Fruit fly (Drosophila melanogaster) whole organism, prepupa: ENCODE measurements around the gene CG11596.

Source experiments
- CG11294 ChIP-seq: fragments of 200-800 bp; sonication (Bioruptor generic); IDR thresholded peaks from 2 replicates; pipeline ENCODE4 v1.3.6; 2022; ENCODE audit warnings: missing biosample characterization, missing genetic modification characterization
- CG11902 ChIP-seq: fragments of 200-800 bp; sonication (Bioruptor generic); optimal IDR thresholded peaks from 3 replicates; lab custom pipeline; 2016; ENCODE audit warnings: missing biosample characterization, missing genetic modification characterization
- CG15336 ChIP-seq: fragments of 200-800 bp; sonication (Bioruptor generic); IDR thresholded peaks from 2 replicates; pipeline ENCODE4 v1.3.6; 2022; ENCODE audit warnings: missing biosample characterization, missing genetic modification characterization
- CG1621 ChIP-seq: fragments of 200-800 bp; sonication (Bioruptor generic); optimal IDR thresholded peaks from 3 replicates; lab custom pipeline; 2018; ENCODE audit warnings: missing biosample characterization, mild to moderate bottlenecking, missing genetic modification characterization
- CG3032 ChIP-seq: fragments of 200-800 bp; optimal IDR thresholded peaks from 2 replicates; lab custom pipeline; 2019; ENCODE audit warnings: missing biosample characterization, mild to moderate bottlenecking, missing genetic modification characterization, moderate library complexity
- CG32006 ChIP-seq: fragments of 200-800 bp; sonication (Bioruptor generic); optimal IDR thresholded peaks from 3 replicates; lab custom pipeline; 2017; ENCODE audit warnings: missing biosample characterization, mild to moderate bottlenecking, missing genetic modification characterization
- CG34406 ChIP-seq: fragments of 200-800 bp; sonication (Bioruptor generic); optimal IDR thresholded peaks from 3 replicates; lab custom pipeline; 2016; ENCODE audit warnings: missing biosample characterization, missing genetic modification characterization
- CG3919 ChIP-seq: fragments of 200-800 bp; sonication (Bioruptor generic); optimal IDR thresholded peaks from 3 replicates; lab custom pipeline; 2016; ENCODE audit warnings: missing biosample characterization, missing genetic modification characterization
- CG6163 ChIP-seq: fragments of 200-800 bp; sonication (Bioruptor generic); IDR thresholded peaks from 3 replicates; pipeline ENCODE4 v1.3.6; 2022; ENCODE audit warnings: missing biosample characterization, missing genetic modification characterization
- CG6276 ChIP-seq: fragments of 200-800 bp; sonication (Bioruptor generic); optimal IDR thresholded peaks from 2 replicates; lab custom pipeline; 2017; ENCODE audit warnings: missing biosample characterization, mild to moderate bottlenecking, missing genetic modification characterization
- CG6792 ChIP-seq: fragments of 200-800 bp; sonication (Bioruptor generic); optimal IDR thresholded peaks from 3 replicates; lab custom pipeline; 2016; ENCODE audit warnings: missing biosample characterization, missing genetic modification characterization
- CG7368 ChIP-seq: fragments of 200-800 bp; sonication (Bioruptor generic); optimal IDR thresholded peaks from 3 replicates; lab custom pipeline; 2016; ENCODE audit warnings: missing biosample characterization, missing genetic modification characterization
- CG8119 ChIP-seq: fragments of 200-800 bp; sonication (Bioruptor generic); IDR thresholded peaks from 3 replicates; pipeline ENCODE4 v1.3.6; 2022; ENCODE audit warnings: missing biosample characterization, missing genetic modification characterization
- CG8319 ChIP-seq: fragments of 200-800 bp; sonication (Bioruptor generic); optimal IDR thresholded peaks from 3 replicates; lab custom pipeline; 2016; ENCODE audit warnings: missing biosample characterization, missing genetic modification characterization
- CG8632 ChIP-seq: fragments of 200-800 bp; sonication (Bioruptor generic); optimal IDR thresholded peaks from 3 replicates; lab custom pipeline; 2016; ENCODE audit warnings: missing biosample characterization, missing genetic modification characterization
- Eip78C ChIP-seq: fragments of 200-800 bp; sonication (Bioruptor generic); peaks from one replicate; lab custom pipeline; 2016; ENCODE audit warnings: missing biosample characterization, missing genetic modification characterization
- Ets96B ChIP-seq: fragments of 200-800 bp; optimal IDR thresholded peaks from 2 replicates; lab custom pipeline; 2019; ENCODE audit warnings: missing biosample characterization, mild to moderate bottlenecking, missing genetic modification characterization, moderate library complexity
- Gug ChIP-seq: fragments of 200-800 bp; sonication (Bioruptor generic); IDR thresholded peaks from 2 replicates; pipeline ENCODE4 v1.3.6; 2022; ENCODE audit warnings: missing biosample characterization, missing genetic modification characterization
- Hr38 ChIP-seq: sonication (Bioruptor generic); optimal IDR thresholded peaks from 2 replicates; lab custom pipeline; 2016; ENCODE audit warnings: missing biosample characterization, missing genetic modification characterization
- Hr39 ChIP-seq: fragments of 200-800 bp; sonication (Bioruptor generic); optimal IDR thresholded peaks from 2 replicates; lab custom pipeline; 2016; ENCODE audit warnings: missing biosample characterization, missing genetic modification characterization
- Hr4 ChIP-seq: fragments of 200-800 bp; sonication (Bioruptor generic); optimal IDR thresholded peaks from 3 replicates; lab custom pipeline; 2016; ENCODE audit warnings: missing biosample characterization, missing genetic modification characterization
- OdsH ChIP-seq: fragments of 200-800 bp; sonication (Bioruptor generic); optimal IDR thresholded peaks from 3 replicates; lab custom pipeline; 2016; ENCODE audit warnings: missing biosample characterization, missing genetic modification characterization
- Smox ChIP-seq: fragments of 200-800 bp; sonication (Bioruptor generic); optimal IDR thresholded peaks from 3 replicates; lab custom pipeline; 2016; ENCODE audit warnings: missing biosample characterization, missing genetic modification characterization
- achi ChIP-seq: fragments of 200-800 bp; sonication (Bioruptor generic); optimal IDR thresholded peaks from 3 replicates; lab custom pipeline; 2016; ENCODE audit warnings: missing biosample characterization, missing genetic modification characterization
- cyc ChIP-seq: fragments of 200-800 bp; sonication (Bioruptor generic); optimal IDR thresholded peaks from 3 replicates; lab custom pipeline; 2016; ENCODE audit warnings: missing biosample characterization, missing genetic modification characterization
- dac ChIP-seq: fragments of 200-800 bp; sonication (Bioruptor generic); optimal IDR thresholded peaks from 2 replicates; lab custom pipeline; 2017; ENCODE audit warnings: missing biosample characterization, mild to moderate bottlenecking, missing genetic modification characterization
- dsx ChIP-seq: fragments of 200-800 bp; optimal IDR thresholded peaks from 3 replicates; lab custom pipeline; 2019; ENCODE audit warnings: missing biosample characterization, mild to moderate bottlenecking, missing genetic modification characterization, moderate library complexity; ENCODE audit not compliant: poor library complexity, severe bottlenecking
- eg ChIP-seq: fragments of 200-800 bp; sonication (Bioruptor generic); IDR thresholded peaks from 3 replicates; pipeline ENCODE4 v1.3.6; 2022; ENCODE audit warnings: missing biosample characterization, missing genetic modification characterization
- fd59A ChIP-seq: fragments of 200-800 bp; sonication (Bioruptor generic); optimal IDR thresholded peaks from 2 replicates; lab custom pipeline; 2017; ENCODE audit warnings: missing biosample characterization, mild to moderate bottlenecking, missing genetic modification characterization, missing genetic modification reagents
- fkh ChIP-seq: fragments of 200-800 bp; sonication (Bioruptor generic); optimal IDR thresholded peaks from 3 replicates; lab custom pipeline; 2017; ENCODE audit warnings: missing biosample characterization, mild to moderate bottlenecking, missing genetic modification characterization, moderate library complexity
- lz ChIP-seq: fragments of 200-800 bp; sonication (Bioruptor generic); optimal IDR thresholded peaks from 3 replicates; lab custom pipeline; 2016; ENCODE audit warnings: missing biosample characterization, missing genetic modification characterization
- net ChIP-seq: fragments of 200-800 bp; sonication (Bioruptor generic); optimal IDR thresholded peaks from 3 replicates; lab custom pipeline; 2016; ENCODE audit warnings: missing biosample characterization, missing genetic modification characterization
- pdm3 ChIP-seq: fragments of 200-800 bp; sonication (Bioruptor generic); optimal IDR thresholded peaks from 3 replicates; lab custom pipeline; 2016; ENCODE audit warnings: missing biosample characterization, missing genetic modification characterization
- salr ChIP-seq, 2 experiments: fragments of 200-800 bp; sonication (Bioruptor generic); optimal IDR thresholded peaks; 3 replicates each; lab custom pipeline; 2016 to 2018; ENCODE audit warnings: missing biosample characterization in 2 of 2, missing genetic modification characterization in 2 of 2, mild to moderate bottlenecking in 1 of 2
- spab ChIP-seq: fragments of 200-800 bp; sonication (Bioruptor generic); optimal IDR thresholded peaks from 2 replicates; lab custom pipeline; 2017; ENCODE audit warnings: missing biosample characterization, mild to moderate bottlenecking, missing genetic modification characterization, missing genetic modification reagents
- svp ChIP-seq: fragments of 200-800 bp; sonication (Bioruptor generic); peaks from one replicate; lab custom pipeline; 2016; ENCODE audit warnings: missing biosample characterization, missing genetic modification characterization

The CG11596 gene

DNA sequence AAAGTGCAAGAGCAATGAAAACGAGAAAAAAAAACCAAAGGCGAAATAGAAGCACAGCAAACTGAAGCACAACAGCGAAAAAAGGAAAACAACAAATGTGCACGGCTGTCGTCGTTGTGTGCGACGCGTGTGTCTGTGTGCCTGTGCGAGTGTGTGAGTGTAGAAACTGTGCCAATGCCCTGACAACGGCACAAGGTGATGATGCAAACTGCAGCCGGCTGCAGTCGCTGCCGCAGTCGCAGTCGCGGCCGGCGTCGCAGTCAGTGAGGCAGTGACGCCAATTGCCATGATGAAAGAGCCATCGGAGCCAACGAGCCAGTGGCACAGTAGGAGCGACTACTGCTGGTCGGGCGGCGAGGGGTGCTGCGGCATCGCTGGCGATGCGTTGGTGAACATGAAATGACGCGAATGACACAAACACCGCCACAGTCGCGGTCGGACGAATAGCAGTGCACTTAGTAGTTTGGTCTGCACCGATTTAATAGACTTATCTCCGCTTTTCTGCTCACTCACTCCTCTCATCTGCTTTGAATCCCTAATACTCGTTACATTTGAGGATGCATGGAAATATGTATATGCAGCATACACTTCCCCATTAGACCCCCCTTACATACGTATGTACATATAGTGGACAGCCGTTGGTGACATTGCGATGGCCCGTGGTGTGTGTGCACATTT, 41.2 kb downstream of the CG11596 start (continued):
- TF ChIP-seq achi (peak; percentile 76), cyc (peak; percentile 30), CG11294 (GFP tag; lab: Robert Waterston, UW) (peak; percentile 87), CG1621 (tag; lab: Kevin White, UChicago) (peak; percentile 75), eg (GFP tag; lab: Robert Waterston, UW) (peak; percentile 91), CG6792 (GFP tag; lab: Kevin White, UChicago) (peak; percentile 77), Gug (GFP tag; lab: Robert Waterston, UW) (peak; percentile 79), salr (GFP tag; optimal IDR thresholded peaks at IDR 0.05; lab: Kevin White, UChicago) (peak; percentile 31 to 71), dsx (peak; percentile 45), CG7368 (peak; percentile 85), CG3032 (tag; lab: Kevin White, UChicago) (peak; percentile 76), CG8632 (GFP tag; lab: Kevin White, UChicago) (peak; percentile 60), CG8319 (GFP tag; lab: Kevin White, UChicago) (peak; percentile 16), lz (peak; percentile 40), fkh (GFP tag; lab: Kevin White, UChicago) (peak; percentile 6), Smox (no peak), fd59A (GFP tag; lab: Kevin White, UChicago) (peak; percentile 66), Hr39 (GFP tag; lab: Kevin White, UChicago) (peak; percentile 24), Hr38 (GFP tag; lab: Kevin White, UChicago) (no peak), OdsH (GFP tag; lab: Kevin White, UChicago) (peak; percentile 85), spab (GFP tag; lab: Kevin White, UChicago) (peak; percentile 68), Ets96B (peak; percentile 69), net (peak; percentile 80)

DNA sequence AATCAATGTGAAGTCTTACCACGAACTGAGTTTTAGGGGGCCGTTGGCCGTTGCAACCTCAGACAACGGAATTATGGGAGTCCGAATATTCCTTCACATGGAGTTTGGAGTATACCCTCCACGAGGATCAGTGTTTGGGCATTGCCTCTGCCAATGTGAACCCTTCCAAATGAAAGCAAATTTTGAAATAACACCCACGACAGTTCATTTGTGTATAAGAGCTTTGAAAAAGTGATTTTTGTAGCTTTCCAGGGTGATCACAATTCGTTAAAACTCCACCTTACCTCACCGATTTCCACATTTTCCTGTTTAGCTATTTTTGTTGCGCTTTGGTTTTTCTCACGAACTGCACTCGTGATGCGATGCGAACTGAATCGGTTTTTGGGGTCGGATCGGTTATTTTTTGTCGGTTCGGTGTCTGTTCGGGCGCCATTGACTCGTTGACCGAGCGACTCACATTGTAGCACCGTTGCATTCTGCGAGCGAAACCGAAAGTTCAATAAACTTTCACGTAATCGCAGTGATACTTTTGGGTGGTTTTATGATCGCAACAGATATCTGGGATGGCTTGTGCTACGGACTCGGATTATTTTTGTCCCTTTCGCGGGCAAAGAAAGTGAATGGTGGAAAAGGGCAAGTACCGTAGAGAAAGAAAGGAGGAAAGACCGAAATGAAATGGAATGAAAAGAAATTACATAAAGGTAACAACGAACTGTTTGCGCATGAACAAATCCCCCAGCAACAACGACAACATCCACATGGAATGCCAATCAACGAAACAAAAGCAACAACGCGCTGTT, 42.5 kb downstream of the CG11596 start:
- TF ChIP-seq CG8632 (GFP tag; lab: Kevin White, UChicago) (no peak), CG3919 (GFP tag; lab: Kevin White, UChicago) (peak; percentile 18), CG8119 (GFP tag; lab: Robert Waterston, UW) (peak; percentile 70), CG6276 (GFP tag; lab: Kevin White, UChicago) (peak; percentile 65), CG8319 (GFP tag; lab: Kevin White, UChicago) (no peak), Eip78C (GFP tag; lab: Kevin White, UChicago) (peak; percentile 55), CG6163 (GFP tag; lab: Robert Waterston, UW) (0 out of 3 replicates have a peak, but pooled peaks have one; percentile 16), CG6792 (GFP tag; lab: Kevin White, UChicago) (no peak), CG32006 (GFP tag; lab: Kevin White, UChicago) (peak; percentile 43), CG34406 (GFP tag; lab: Kevin White, UChicago) (no peak), OdsH (GFP tag; lab: Kevin White, UChicago) (peak; percentile 39), CG15336 (peak; percentile 71), Hr38 (GFP tag; lab: Kevin White, UChicago) (no peak), dac (GFP tag; lab: Kevin White, UChicago) (peak; percentile 5), pdm3 (GFP tag; lab: Kevin White, UChicago) (peak; percentile 48), svp (GFP tag; lab: Kevin White, UChicago) (peak; percentile 18), net (peak; percentile 21), Hr4 (peak; percentile 59), eg (GFP tag; lab: Robert Waterston, UW) (peak; percentile 75), CG11902 (GFP tag; lab: Kevin White, UChicago) (no peak)
